Fruit fly (Drosophila melanogaster): Measurements from ENCODE around the gene Hsp68.

Hsp68 gene

dm6 chr3R:24102387-24102786 is 45.3 kb upstream of the Hsp68 start (continued):
- TF ChIP-seq CG7928 (GFP tag; optimal IDR thresholded peaks at IDR 0.05): no peak
- no peak for TF ChIP-seq inv (GFP tag; IDR thresholded peaks at IDR 0.05; ENCODE audit: partially characterized antibody)
- no peak for TF ChIP-seq Ada2b (GFP tag; IDR thresholded peaks at IDR 0.05)
- TF ChIP-seq PHDP (tag; optimal IDR thresholded peaks at IDR 0.05): peak; percentile 48
- TF ChIP-seq Fer1 (GFP tag; optimal IDR thresholded peaks at IDR 0.05): peak; percentile 50
- TF ChIP-seq cg (GFP tag; optimal IDR thresholded peaks at IDR 0.05): no peak
- TF ChIP-seq CG3838 (GFP tag; optimal IDR thresholded peaks at IDR 0.05): no peak
- no peak for TF ChIP-seq chm (GFP tag; IDR thresholded peaks at IDR 0.05)
- TF ChIP-seq yki (optimal IDR thresholded peaks at IDR 0.05): no peak
- no peak for TF ChIP-seq ci (GFP tag; IDR thresholded peaks at IDR 0.05)
- no peak for TF ChIP-seq grau (tag; optimal IDR thresholded peaks at IDR 0.05)
- TF ChIP-seq Aef1 (GFP tag; IDR thresholded peaks at IDR 0.05): no peak
- TF ChIP-seq ato (GFP tag; IDR thresholded peaks at IDR 0.05; ENCODE audit: partially characterized antibody): no peak
- TF ChIP-seq CG10979 (tag; optimal IDR thresholded peaks at IDR 0.05): no peak
- TF ChIP-seq Sin3A (optimal IDR thresholded peaks at IDR 0.05): no peak
- no peak for TF ChIP-seq pho (GFP tag; optimal IDR thresholded peaks at IDR 0.05)
- no peak for TF ChIP-seq CG3163 (GFP tag; optimal IDR thresholded peaks at IDR 0.05)
- no peak for TF ChIP-seq Oaz (GFP tag; IDR thresholded peaks at IDR 0.05)
- TF ChIP-seq CkIIα-i1 (GFP tag; IDR thresholded peaks at IDR 0.05): no peak
- no peak for TF ChIP-seq sens-2 (GFP tag; IDR thresholded peaks at IDR 0.05)
- TF ChIP-seq lbe (GFP tag; optimal IDR thresholded peaks at IDR 0.05): no peak
- no peak for TF ChIP-seq CG14710 (tag; optimal IDR thresholded peaks at IDR 0.05)
- TF ChIP-seq maf-S (GFP tag; optimal IDR thresholded peaks at IDR 0.05): no peak
- TF ChIP-seq Oli (tag; optimal IDR thresholded peaks at IDR 0.05): no peak
- no peak for TF ChIP-seq org-1 (GFP tag; optimal IDR thresholded peaks at IDR 0.05)
- TF ChIP-seq Hr51 (GFP tag; optimal IDR thresholded peaks at IDR 0.05): no peak
- TF ChIP-seq bsh (GFP tag; optimal IDR thresholded peaks at IDR 0.05): no peak
- TF ChIP-seq CG12769 (tag; optimal IDR thresholded peaks at IDR 0.05): no peak
- no peak for TF ChIP-seq CG12236 (GFP tag; optimal IDR thresholded peaks at IDR 0.05)
- TF ChIP-seq CG6689 (GFP tag; IDR thresholded peaks at IDR 0.05): no peak
- no peak for TF ChIP-seq Asciz (GFP tag; optimal IDR thresholded peaks at IDR 0.05)
- TF ChIP-seq Adf1 (GFP tag; IDR thresholded peaks at IDR 0.05): no peak
- peak; percentile 29 for TF ChIP-seq Meics (GFP tag; optimal IDR thresholded peaks at IDR 0.05)
- TF ChIP-seq CG12071 (GFP tag; optimal IDR thresholded peaks at IDR 0.05): no peak

- no peak for TF ChIP-seq Usf (GFP tag; optimal IDR thresholded peaks at IDR 0.05)
- peak; percentile 37 for TF ChIP-seq Ets65A (GFP tag)
- TF ChIP-seq bab2 (GFP tag; optimal IDR thresholded peaks at IDR 0.05): no peak
- no peak for TF ChIP-seq CG34224 (GFP tag; IDR thresholded peaks at IDR 0.05; ENCODE audit: partially characterized antibody)
Observed at dm6 chr3R:24101437-24101836, 44.3 kb upstream of the Hsp68 start.

DNA sequence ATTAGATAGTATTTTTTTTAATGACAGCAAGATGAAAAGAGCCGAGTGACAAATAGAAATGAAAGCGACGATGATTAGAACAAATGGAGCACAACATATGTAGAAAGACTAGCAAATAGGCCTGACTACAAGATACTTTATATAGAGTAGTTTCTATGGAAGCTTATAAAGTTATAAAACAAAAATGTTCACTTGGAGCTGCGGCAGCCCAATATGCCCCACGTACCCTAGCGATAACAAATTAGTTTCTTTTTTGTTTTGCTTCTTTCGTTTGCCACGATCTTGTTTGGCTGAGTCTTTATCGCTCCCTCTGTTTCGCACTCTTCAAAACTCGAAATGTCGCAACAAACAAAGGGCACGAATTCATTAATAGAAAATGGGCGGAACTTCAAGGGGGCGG is 43.6 kb upstream of the Hsp68 start:
- TF ChIP-seq CG1647 (GFP tag; optimal IDR thresholded peaks at IDR 0.05) (no peak), crol (GFP tag; IDR thresholded peaks at IDR 0.05) (0 out of 2 replicates have a peak, but pooled peaks have one; percentile 12), Dek (tag; optimal IDR thresholded peaks at IDR 0.05) (peak; percentile 8), CG18619 (GFP tag; optimal IDR thresholded peaks at IDR 0.05) (no peak), slp2 (GFP tag; optimal IDR thresholded peaks at IDR 0.05) (no peak), CG17385 (GFP tag; optimal IDR thresholded peaks at IDR 0.05) (peak; percentile 3), CG6689 (GFP tag; IDR thresholded peaks at IDR 0.05) (no peak), schlank (tag; optimal IDR thresholded peaks at IDR 0.05) (no peak), HLH54F (GFP tag; optimal IDR thresholded peaks at IDR 0.05) (peak; percentile 6), CG3847 (GFP tag; IDR thresholded peaks at IDR 0.05) (0 out of 2 replicates have a peak, but pooled peaks have one; percentile 22), CG13424 (tag; optimal IDR thresholded peaks at IDR 0.05) (peak; percentile 9), CG18599 (GFP tag; optimal IDR thresholded peaks at IDR 0.05) (no peak), CG10565 (GFP tag; optimal IDR thresholded peaks at IDR 0.05) (no peak), CG32532 (GFP tag; IDR thresholded peaks at IDR 0.05) (peak; percentile 65), Med (GFP tag) (peak; percentile 86)

All from whole organism, embryonic.